Worm (Caenorhabditis elegans) whole organism, L4/young adult: ENCODE data around the gene F40A3.1.

Source experiments
- W03F9.2 ChIP-seq: fragments of 150-350 bp; optimal IDR thresholded peaks from 2 replicates; lab custom pipeline; 2014; ENCODE audit warnings: missing biosample characterization, missing genetic modification characterization
- dao-5 ChIP-seq: sonication (generic microtip); optimal IDR thresholded peaks from 2 replicates; lab custom pipeline; 2016; ENCODE audit warnings: missing genotype, missing genetic modification characterization, moderate library complexity, missing compliant biosample characterization
- him-1 ChIP-seq: sonication (generic microtip); optimal IDR thresholded peaks from 2 replicates; lab custom pipeline; 2016; ENCODE audit warnings: missing genotype, missing genetic modification reagents, missing genetic modification characterization, missing compliant biosample characterization

The F40A3.1 gene

DNA sequence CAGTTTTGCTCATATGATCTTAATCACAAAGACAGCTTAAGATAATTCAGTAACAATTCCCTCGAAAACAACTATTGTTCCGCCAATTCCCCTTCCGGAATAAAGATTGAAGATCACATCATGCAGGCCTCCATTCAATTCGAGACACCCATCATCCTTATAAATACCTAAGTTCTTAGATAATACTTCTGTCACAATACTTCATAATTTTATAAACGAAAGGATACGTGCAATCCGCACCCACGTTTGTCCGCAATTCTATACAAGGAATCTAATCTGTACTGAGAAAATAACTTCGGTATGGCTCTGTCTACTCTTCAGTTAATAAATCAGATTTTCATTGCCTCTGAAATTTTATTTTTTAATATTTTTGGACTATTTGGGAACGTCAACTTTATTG lies 37.3 kb downstream of the F40A3.1 start, which contains the start of gene srsx-5:
TSS of gene srsx-5 (plus strand) at position 301 of the 400 bp plus-strand sequence.
- TF ChIP-seq him-1 (tag; lab: Kevin White, UChicago) = no peak
- no peak for TF ChIP-seq dao-5 (tag; lab: Kevin White, UChicago)
- TF ChIP-seq W03F9.2 = no peak

ce11 chrV:7932998-7933397 lies 41.7 kb downstream of the F40A3.1 start, which contains the start of gene ncx-10:
Gene ncx-10, minus strand, starts transcription at chrV:7933098.
- TF ChIP-seq W03F9.2 = no peak
- no peak for TF ChIP-seq him-1 (tag; lab: Kevin White, UChicago)
- no peak for TF ChIP-seq dao-5 (tag; lab: Kevin White, UChicago)

DNA sequence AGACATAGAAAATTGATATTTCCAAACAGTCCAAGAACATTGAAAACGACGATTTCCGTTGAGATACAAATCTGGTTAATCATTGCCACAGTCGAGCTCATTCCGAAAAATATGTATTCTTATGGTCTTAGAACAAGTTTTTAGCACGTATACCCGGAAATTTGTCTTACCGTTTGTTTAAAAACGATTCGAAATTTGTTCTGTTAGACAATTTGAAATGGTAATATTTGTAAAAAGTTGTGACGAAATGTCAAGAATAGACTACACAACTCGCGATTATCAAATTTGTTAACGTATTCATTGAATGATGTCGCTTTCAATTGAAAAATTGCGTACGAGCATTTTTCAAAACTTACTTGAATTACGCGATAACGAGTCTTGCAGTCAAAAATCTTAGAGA lies 45.8 kb downstream of the F40A3.1 start, which contains the start of gene srsx-3:
TSS of gene srsx-3 (minus strand) at position 101 of the 400 bp plus-strand sequence.
- no peak for TF ChIP-seq dao-5 (tag; lab: Kevin White, UChicago)
- TF ChIP-seq W03F9.2 = no peak
- no peak for TF ChIP-seq him-1 (tag; lab: Kevin White, UChicago)

DNA sequence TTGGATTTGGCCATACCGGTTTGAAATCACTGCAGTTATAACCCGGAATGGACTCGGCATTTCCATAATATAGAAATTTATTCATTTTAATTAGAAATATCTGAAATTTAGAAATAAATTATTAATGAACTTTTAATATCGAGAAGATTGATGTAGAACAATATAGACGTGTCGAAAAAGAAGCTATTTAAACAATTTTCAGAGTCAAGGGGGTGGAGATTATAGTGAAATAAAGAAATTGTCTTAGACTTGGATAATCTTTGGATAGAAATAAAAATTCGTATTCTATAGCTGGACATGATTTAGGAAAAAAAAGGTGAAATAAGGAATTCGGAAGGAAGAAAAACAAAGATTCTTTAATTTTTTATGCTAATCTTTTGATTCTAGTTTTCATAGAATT lies 49.0 kb downstream of the F40A3.1 start, which contains the start of gene srt-53:
TSS of gene srt-53 (minus strand) at position 101 of the 400 bp plus-strand sequence.
- TF ChIP-seq W03F9.2 (no peak), dao-5 (tag; lab: Kevin White, UChicago) (no peak), him-1 (tag; lab: Kevin White, UChicago) (no peak)

- TF ChIP-seq W03F9.2 = no peak
- TF ChIP-seq dao-5 (tag; lab: Kevin White, UChicago) = no peak
- no peak for TF ChIP-seq him-1 (tag; lab: Kevin White, UChicago)
These were observed 52.2 kb downstream of the F40A3.1 start, which contains the start of gene Y97E10B.1 for ce11 chrV:7943568-7943967. Gene Y97E10B.1, plus strand, starts transcription at chrV:7943868.
